Fruit fly (Drosophila melanogaster) S2 (cell line): ENCODE data around the gene alpha-Spec.

Experiments
- CG8478 ChIP-seq: fragments of >200 bp; optimal IDR thresholded peaks from 2 replicates; lab custom pipeline; 2018
- CTCF ChIP-seq, 2 experiments: fragments of >200 bp; optimal IDR thresholded peaks; 2 replicates each; lab custom pipeline; 2018

dm6 chr3L:1740129-1740975 is 54.8 kb downstream of the alpha-Spec start:
- TF ChIP-seq CG8478 (lab: Kevin White, UChicago): no peak
- TF ChIP-seq CTCF (optimal IDR thresholded peaks at IDR 0.05; lab: Kevin White, UChicago): no peak
